Fruit fly (Drosophila melanogaster) S2 (cell line): ENCODE measurements around the gene Cpr78Cb.

Experiments
- CG8478 ChIP-seq: fragments of >200 bp; optimal IDR thresholded peaks from 2 replicates; lab custom pipeline; 2018
- CTCF ChIP-seq, 2 experiments: fragments of >200 bp; optimal IDR thresholded peaks; 2 replicates each; lab custom pipeline; 2018

- TF ChIP-seq CG8478 (lab: Kevin White, UChicago) = no peak
- peak; percentile 88 to 90 for TF ChIP-seq CTCF (optimal IDR thresholded peaks at IDR 0.05; lab: Kevin White, UChicago)
These were observed 8.5 kb upstream of the Cpr78Cb start, which contains the start of the genes CG12974 and pzg for dm6 chr3L:21285639-21286338.
